Worm (Caenorhabditis elegans) whole organism, L2 larva: Measurements from ENCODE around the gene F53B7.7.

Experiments
- ama-1 ChIP-seq: fragments of 150-350 bp; optimal IDR thresholded peaks from 2 replicates; lab custom pipeline; 2018; ENCODE audit warnings: inconsistent platforms
- ceh-82 ChIP-seq: fragments of 150-350 bp; optimal IDR thresholded peaks from 2 replicates; lab custom pipeline; 2014; ENCODE audit warnings: missing biosample characterization, missing genetic modification characterization
- dmd-4 ChIP-seq: sonication (generic microtip); optimal IDR thresholded peaks from 2 replicates; lab custom pipeline; 2017; ENCODE audit warnings: missing biosample characterization, missing genetic modification characterization
- egl-27 ChIP-seq: sonication (generic microtip); optimal IDR thresholded peaks from 3 replicates; lab custom pipeline; 2017; ENCODE audit warnings: missing biosample characterization, missing genetic modification reagents, missing genetic modification characterization
- fos-1 ChIP-seq: fragments of 150-350 bp; optimal IDR thresholded peaks from 2 replicates; lab custom pipeline; 2014; ENCODE audit warnings: missing biosample characterization, missing genetic modification characterization
- lin-13 ChIP-seq: fragments of 150-350 bp; optimal IDR thresholded peaks from 2 replicates; lab custom pipeline; 2014; ENCODE audit warnings: missing biosample characterization, missing genetic modification reagents, missing genetic modification characterization
- mab-5 ChIP-seq: fragments of 150-350 bp; optimal IDR thresholded peaks from 2 replicates; lab custom pipeline; 2014; ENCODE audit warnings: missing biosample characterization, missing genetic modification characterization
- mdl-1 ChIP-seq, 2 experiments: fragments of 150-350 bp in 1 of 2; sonication (generic microtip) in 1 of 2; optimal IDR thresholded peaks; 2 replicates each; lab custom pipeline; 2017; ENCODE audit warnings: missing biosample characterization in 2 of 2, missing genetic modification characterization in 2 of 2
- nhr-11 ChIP-seq: fragments of 150-350 bp; optimal IDR thresholded peaks from 2 replicates; lab custom pipeline; 2014; ENCODE audit warnings: missing biosample characterization, missing genetic modification characterization
- nhr-237 ChIP-seq: fragments of 150-350 bp; optimal IDR thresholded peaks from 2 replicates; lab custom pipeline; 2014; ENCODE audit warnings: missing biosample characterization, missing genetic modification characterization
- nhr-77 ChIP-seq: fragments of 150-350 bp; optimal IDR thresholded peaks from 2 replicates; lab custom pipeline; 2014; ENCODE audit warnings: missing biosample characterization, missing genetic modification characterization
- unc-62 ChIP-seq: fragments of 150-350 bp; optimal IDR thresholded peaks from 2 replicates; lab custom pipeline; 2014; ENCODE audit warnings: missing biosample characterization, missing genetic modification reagents, missing genetic modification characterization
- ztf-11 ChIP-seq: sonication (generic microtip); optimal IDR thresholded peaks from 2 replicates; lab custom pipeline; 2017; ENCODE audit warnings: missing biosample characterization, missing genetic modification characterization
- ztf-4 ChIP-seq: fragments of 150-350 bp; optimal IDR thresholded peaks from 2 replicates; lab custom pipeline; 2014; ENCODE audit warnings: missing biosample characterization, missing genetic modification characterization

ce11 chrV:10965501-10965900, 33.4 kb upstream of the F53B7.7 start, which contains the start of the genes ctf-4 and eef-1G:
- TF ChIP-seq dmd-4 (no peak), ceh-82 (tag; lab: Kevin White, UChicago) (peak; percentile 75), ama-1 (lab: Kevin White, UChicago) (peak; percentile 51), unc-62 (GFP tag; lab: Kevin White, UChicago) (peak; percentile 12), nhr-11 (tag; lab: Kevin White, UChicago) (no peak), ztf-11 (tag; lab: Kevin White, UChicago) (no peak), nhr-77 (tag; lab: Kevin White, UChicago) (peak; percentile 57), fos-1 (tag; lab: Kevin White, UChicago) (peak; percentile 99), ztf-4 (peak; percentile 93), nhr-237 (tag; lab: Kevin White, UChicago) (no peak), mab-5 (tag; lab: Kevin White, UChicago) (peak; percentile 85), lin-13 (GFP tag; lab: Kevin White, UChicago) (peak; percentile 96), egl-27 (tag; lab: Kevin White, UChicago) (peak; percentile 82), mdl-1 (tag; optimal IDR thresholded peaks at IDR 0.05; lab: Kevin White, UChicago) (peak in 1 of 2 experiments; percentile 60)
